Fruit fly (Drosophila melanogaster) whole organism, embryonic: ENCODE results near the gene Rpn10.
A peak's percentile ranks its signal among the peaks of the same experiment; 100 is the strongest.

Source experiments
- CG10366 ChIP-seq: fragments of 200-800 bp; sonication (Bioruptor generic); IDR thresholded peaks from 2 replicates; pipeline ENCODE4 v1.3.6; 2022; ENCODE audit warnings: missing biosample characterization, missing genetic modification characterization
- CG10979 ChIP-seq: fragments of 200-800 bp; sonication (Bioruptor generic); optimal IDR thresholded peaks from 2 replicates; lab custom pipeline; 2018; ENCODE audit warnings: missing biosample characterization, mild to moderate bottlenecking, missing genetic modification characterization, moderate library complexity
- CG11504 ChIP-seq: fragments of 200-800 bp; sonication (Bioruptor generic); optimal IDR thresholded peaks from 3 replicates; lab custom pipeline; 2019; ENCODE audit warnings: missing biosample characterization, mild to moderate bottlenecking, missing genetic modification characterization, moderate library complexity
- CG15073 ChIP-seq: fragments of 200-800 bp; sonication (Bioruptor generic); optimal IDR thresholded peaks from 2 replicates; lab custom pipeline; 2016; ENCODE audit warnings: missing biosample characterization, missing genetic modification characterization
- CG16779 ChIP-seq: fragments of 200-800 bp; sonication (Bioruptor generic); IDR thresholded peaks from 2 replicates; pipeline ENCODE4 v1.3.6; 2022; ENCODE audit warnings: missing biosample characterization, missing genetic modification characterization
- CG16813 ChIP-seq: fragments of 200-800 bp; sonication (Bioruptor generic); IDR thresholded peaks from 3 replicates; pipeline ENCODE4 v1.3.6; 2022; ENCODE audit warnings: missing biosample characterization, missing genetic modification characterization; ENCODE audit not compliant: partially characterized antibody
- CG16863 ChIP-seq: fragments of 200-800 bp; sonication (Bioruptor generic); optimal IDR thresholded peaks from 3 replicates; lab custom pipeline; 2016; ENCODE audit warnings: missing biosample characterization, missing genetic modification characterization
- CG17359 ChIP-seq: fragments of 200-800 bp; sonication (Bioruptor generic); optimal IDR thresholded peaks from 3 replicates; lab custom pipeline; 2018; ENCODE audit warnings: missing biosample characterization, mild to moderate bottlenecking, missing genetic modification characterization, moderate library complexity
- CG17568 ChIP-seq: fragments of 200-800 bp; sonication (Bioruptor generic); optimal IDR thresholded peaks from 2 replicates; lab custom pipeline; 2018; ENCODE audit warnings: missing biosample characterization, mild to moderate bottlenecking, missing genetic modification characterization, moderate library complexity
- CG18262 ChIP-seq: fragments of 200-800 bp; optimal IDR thresholded peaks from 3 replicates; lab custom pipeline; 2019; ENCODE audit warnings: missing biosample characterization, mild to moderate bottlenecking, missing genetic modification characterization, moderate library complexity
- CG2120 ChIP-seq: fragments of 200-800 bp; sonication (Bioruptor generic); optimal IDR thresholded peaks from 3 replicates; lab custom pipeline; 2016; ENCODE audit warnings: missing biosample characterization, missing genetic modification characterization
- CG2678 ChIP-seq: fragments of 200-800 bp; sonication (Bioruptor generic); optimal IDR thresholded peaks from 3 replicates; lab custom pipeline; 2019; ENCODE audit warnings: missing biosample characterization, mild to moderate bottlenecking, missing genetic modification characterization, moderate library complexity
- CG3163 ChIP-seq: fragments of 200-800 bp; sonication (Bioruptor generic); optimal IDR thresholded peaks from 3 replicates; lab custom pipeline; 2016; ENCODE audit warnings: missing biosample characterization, missing genetic modification characterization
- CG33213 ChIP-seq: fragments of 200-800 bp; sonication (Bioruptor generic); optimal IDR thresholded peaks from 3 replicates; lab custom pipeline; 2016; ENCODE audit warnings: missing biosample characterization, missing genetic modification characterization
- CG4328 ChIP-seq: fragments of 200-800 bp; sonication (Bioruptor generic); optimal IDR thresholded peaks from 3 replicates; lab custom pipeline; 2017; ENCODE audit warnings: missing biosample characterization, missing genetic modification reagents, missing genetic modification characterization
- CG5953 ChIP-seq: fragments of 200-800 bp; sonication (Bioruptor generic); IDR thresholded peaks from 2 replicates; pipeline ENCODE4 v1.3.6; 2022; ENCODE audit warnings: missing biosample characterization, missing genetic modification characterization
- CG6683 ChIP-seq: fragments of 200-800 bp; sonication (Bioruptor generic); optimal IDR thresholded peaks from 2 replicates; lab custom pipeline; 2017; ENCODE audit warnings: missing biosample characterization, mild to moderate bottlenecking, missing genetic modification characterization, missing genetic modification reagents
- CG8290 ChIP-seq, 3 experiments: fragments of 200-800 bp; sonication (Bioruptor generic); optimal IDR thresholded peaks; 2 replicates each; lab custom pipeline; 2016 to 2019; ENCODE audit warnings: missing biosample characterization in 3 of 3, missing genetic modification characterization in 3 of 3, mild to moderate bottlenecking in 2 of 3, moderate library complexity in 1 of 3
- CG9932 ChIP-seq: fragments of 200-800 bp; sonication (Bioruptor generic); IDR thresholded peaks from 2 replicates; pipeline ENCODE4 v1.3.6; 2022; ENCODE audit warnings: missing biosample characterization, missing genetic modification characterization
- Dbx ChIP-seq: fragments of 200-800 bp; sonication (Bioruptor generic); IDR thresholded peaks from 3 replicates; pipeline ENCODE4 v1.3.6; 2022; ENCODE audit warnings: missing biosample characterization, missing genetic modification characterization
- Drgx ChIP-seq: fragments of 200-800 bp; sonication (Bioruptor generic); IDR thresholded peaks from 2 replicates; pipeline ENCODE4 v1.3.6; 2022; ENCODE audit warnings: missing biosample characterization, missing genetic modification characterization
- E2f2 ChIP-seq: fragments of 200-800 bp; sonication (Bioruptor generic); IDR thresholded peaks from 2 replicates; pipeline ENCODE4 v1.3.6; 2022; ENCODE audit warnings: missing biosample characterization, missing genetic modification characterization
- Gsc ChIP-seq: fragments of 200-800 bp; sonication (Bioruptor generic); IDR thresholded peaks from 2 replicates; pipeline ENCODE4 v1.3.6; 2022; ENCODE audit warnings: missing biosample characterization, missing genetic modification characterization
- HLH4C ChIP-seq: fragments of 200-800 bp; sonication (Bioruptor generic); IDR thresholded peaks from 3 replicates; pipeline ENCODE4 v1.3.6; 2022; ENCODE audit warnings: missing biosample characterization, missing genetic modification characterization; ENCODE audit not compliant: partially characterized antibody
- HLHmδ ChIP-seq: fragments of 200-800 bp; sonication (Bioruptor generic); optimal IDR thresholded peaks from 2 replicates; lab custom pipeline; 2018; ENCODE audit warnings: missing biosample characterization, mild to moderate bottlenecking, missing genetic modification characterization, moderate library complexity
- Hr39 ChIP-seq: fragments of >200 bp; optimal IDR thresholded peaks from 2 replicates; lab custom pipeline; 2017
- Sox102F ChIP-seq: fragments of 200-800 bp; sonication (Bioruptor generic); optimal IDR thresholded peaks from 2 replicates; lab custom pipeline; 2018; ENCODE audit warnings: missing biosample characterization, mild to moderate bottlenecking, missing genetic modification characterization, moderate library complexity
- Sry-β ChIP-seq: fragments of 200-800 bp; sonication (Bioruptor generic); optimal IDR thresholded peaks from 2 replicates; lab custom pipeline; 2018; ENCODE audit warnings: missing biosample characterization, mild to moderate bottlenecking, missing genetic modification characterization, moderate library complexity
- ab ChIP-seq: fragments of 200-800 bp; sonication (Bioruptor generic); optimal IDR thresholded peaks from 2 replicates; lab custom pipeline; 2016; ENCODE audit warnings: missing biosample characterization, missing genetic modification characterization
- cas ChIP-seq: fragments of 200-800 bp; sonication (Bioruptor generic); IDR thresholded peaks from 2 replicates; pipeline ENCODE4 v1.3.6; 2022; ENCODE audit warnings: missing biosample characterization, missing genetic modification characterization
- cwo ChIP-seq: fragments of 200-800 bp; sonication (Bioruptor generic); optimal IDR thresholded peaks from 3 replicates; lab custom pipeline; 2017; ENCODE audit warnings: missing biosample characterization, missing genetic modification characterization, mild to moderate bottlenecking, moderate library complexity, missing genetic modification reagents
- fd102C ChIP-seq: fragments of 200-800 bp; sonication (Bioruptor generic); optimal IDR thresholded peaks from 2 replicates; lab custom pipeline; 2018; ENCODE audit warnings: missing biosample characterization, mild to moderate bottlenecking, missing genetic modification characterization, moderate library complexity
- fd3F ChIP-seq: fragments of 200-800 bp; sonication (Bioruptor generic); optimal IDR thresholded peaks from 2 replicates; lab custom pipeline; 2018; ENCODE audit warnings: missing biosample characterization, mild to moderate bottlenecking, missing genetic modification characterization, moderate library complexity
- fd64A ChIP-seq: fragments of 200-800 bp; sonication (Bioruptor generic); optimal IDR thresholded peaks from 3 replicates; lab custom pipeline; 2018; ENCODE audit warnings: missing biosample characterization, mild to moderate bottlenecking, missing genetic modification characterization
- h ChIP-seq: fragments of >200 bp; optimal IDR thresholded peaks from 2 replicates; lab custom pipeline; 2017
- kah ChIP-seq: fragments of 200-800 bp; sonication (Bioruptor generic); optimal IDR thresholded peaks from 2 replicates; lab custom pipeline; 2018; ENCODE audit warnings: missing biosample characterization, mild to moderate bottlenecking, missing genetic modification characterization
- lab ChIP-seq: fragments of 200-800 bp; sonication (Bioruptor generic); optimal IDR thresholded peaks from 3 replicates; lab custom pipeline; 2017; ENCODE audit warnings: missing biosample characterization, missing genetic modification characterization, mild to moderate bottlenecking, moderate library complexity, missing genetic modification reagents
- lola ChIP-seq, 3 experiments: fragments of >200 bp in 2 of 3; fragments of 200-800 bp in 1 of 3; sonication (Bioruptor generic) in 1 of 3; optimal IDR thresholded peaks; 2 replicates each; lab custom pipeline; 2017 to 2019; ENCODE audit warnings: missing biosample characterization in 3 of 3, missing genetic modification characterization in 3 of 3, mild to moderate bottlenecking in 1 of 3, moderate library complexity in 1 of 3
- lov ChIP-seq, 2 experiments: fragments of 200-800 bp in 1 of 2; fragments of >200 bp in 1 of 2; sonication (Bioruptor generic) in 1 of 2; IDR thresholded peaks in 1 of 2; optimal IDR thresholded peaks in 1 of 2; 2 replicates in 1 of 2; 3 replicates in 1 of 2; pipeline versions ENCODE4 v1.3.6 to Lab custom; 2017 to 2022; ENCODE audit warnings: missing biosample characterization in 1 of 2, missing genetic modification characterization in 1 of 2
- nom ChIP-seq: fragments of 200-800 bp; sonication (Bioruptor generic); optimal IDR thresholded peaks from 2 replicates; lab custom pipeline; 2017; ENCODE audit warnings: missing biosample characterization, missing genetic modification characterization, mild to moderate bottlenecking, moderate library complexity, missing genetic modification reagents
- run ChIP-seq: fragments of 200-800 bp; sonication (Bioruptor generic); optimal IDR thresholded peaks from 3 replicates; lab custom pipeline; 2018; ENCODE audit warnings: missing biosample characterization, mild to moderate bottlenecking, missing genetic modification characterization
- sc ChIP-seq, 3 experiments: fragments of >200 bp in 2 of 3; fragments of 200-800 bp in 1 of 3; sonication (Bioruptor generic) in 1 of 3; optimal IDR thresholded peaks; 2 replicates in 2 of 3; 3 replicates in 1 of 3; lab custom pipeline; 2017; ENCODE audit warnings: mild to moderate bottlenecking in 1 of 3, missing biosample characterization in 1 of 3, missing genetic modification characterization in 1 of 3, missing genetic modification reagents in 1 of 3
- slou ChIP-seq: fragments of 200-800 bp; sonication (Bioruptor generic); optimal IDR thresholded peaks from 3 replicates; lab custom pipeline; 2016; ENCODE audit warnings: missing biosample characterization, missing genetic modification characterization
- sna ChIP-seq: fragments of 200-800 bp; sonication (Bioruptor generic); IDR thresholded peaks from 2 replicates; pipeline ENCODE4 v1.3.6; 2022; ENCODE audit warnings: missing biosample characterization, missing genetic modification characterization; ENCODE audit not compliant: partially characterized antibody
- unpg ChIP-seq: fragments of 200-800 bp; sonication (Bioruptor generic); optimal IDR thresholded peaks from 3 replicates; lab custom pipeline; 2018; ENCODE audit warnings: missing biosample characterization, mild to moderate bottlenecking, missing genetic modification characterization, moderate library complexity
- wek ChIP-seq: fragments of 200-800 bp; sonication (Bioruptor generic); optimal IDR thresholded peaks from 3 replicates; lab custom pipeline; 2018; ENCODE audit warnings: missing biosample characterization, mild to moderate bottlenecking, missing genetic modification characterization, moderate library complexity
- zen ChIP-seq: fragments of 200-800 bp; sonication (Bioruptor generic); optimal IDR thresholded peaks from 3 replicates; lab custom pipeline; 2018; ENCODE audit warnings: missing biosample characterization, mild to moderate bottlenecking, missing genetic modification characterization, moderate library complexity

Rpn10 gene

dm6 chr3L:21496865-21497634 lies 39.8 kb upstream of the Rpn10 start, which contains the start of gene Hr78 (continued):
- TF ChIP-seq CG16813 (GFP tag; lab: Robert Waterston, UW) = no peak
- TF ChIP-seq CG5953 (GFP tag; lab: Robert Waterston, UW) = no peak
- no peak for TF ChIP-seq ab
- peak; percentile 91 for TF ChIP-seq CG18262
- TF ChIP-seq fd102C (GFP tag; lab: Kevin White, UChicago) = no peak
- TF ChIP-seq CG10979 (tag; lab: Kevin White, UChicago) = peak; percentile 85
- peak; percentile 29; the same call in 1 of the 2 replicates for TF ChIP-seq sna (GFP tag; lab: Robert Waterston, UW)
- no peak for TF ChIP-seq lov (optimal IDR thresholded peaks at IDR 0.05; lab: Kevin White, UChicago)
- 0 out of 3 replicates have a peak, but pooled peaks have one; percentile 54 for TF ChIP-seq lov (GFP tag; IDR thresholded peaks at IDR 0.05; lab: Robert Waterston, UW)
- TF ChIP-seq slou (GFP tag; lab: Kevin White, UChicago) = no peak
- no peak for TF ChIP-seq Sry-β (GFP tag; lab: Kevin White, UChicago)
- TF ChIP-seq Sox102F (GFP tag; lab: Kevin White, UChicago) = peak; percentile 81
- no peak for TF ChIP-seq CG16779 (GFP tag; lab: Robert Waterston, UW)
- TF ChIP-seq CG17359 (tag; lab: Kevin White, UChicago) = peak; percentile 82
- peak; percentile 44; the same call in 1 of the 2 replicates for TF ChIP-seq E2f2 (GFP tag; lab: Robert Waterston, UW)
- TF ChIP-seq fd3F (GFP tag; lab: Kevin White, UChicago) = peak; percentile 70
- peak; percentile 49 for TF ChIP-seq CG9932 (GFP tag; lab: Robert Waterston, UW)
- no peak for TF ChIP-seq CG15073 (GFP tag; lab: Kevin White, UChicago)
- no peak for TF ChIP-seq cas (GFP tag; lab: Robert Waterston, UW)
- TF ChIP-seq CG2120 (GFP tag; lab: Kevin White, UChicago) = peak; percentile 33
- peak; percentile 71 for TF ChIP-seq CG6683
- TF ChIP-seq CG11504 (tag; lab: Kevin White, UChicago) = no peak
- TF ChIP-seq Drgx (GFP tag; lab: Robert Waterston, UW) = peak; percentile 81
- peak; percentile 39 for TF ChIP-seq CG10366 (GFP tag; lab: Robert Waterston, UW)
- TF ChIP-seq CG17568 (GFP tag; lab: Kevin White, UChicago) = peak; percentile 76
- TF ChIP-seq zen (tag; lab: Kevin White, UChicago) = peak; percentile 65
- TF ChIP-seq run (tag; lab: Kevin White, UChicago) = peak; percentile 78
- no peak for TF ChIP-seq Hr39 (lab: Kevin White, UChicago)
- peak; percentile 86 for TF ChIP-seq unpg (GFP tag; lab: Kevin White, UChicago)
- TF ChIP-seq kah (GFP tag; lab: Kevin White, UChicago) = peak; percentile 97
- TF ChIP-seq Gsc (GFP tag; lab: Robert Waterston, UW) = no peak
- TF ChIP-seq HLHmδ (GFP tag; lab: Kevin White, UChicago) = no peak
- TF ChIP-seq wek = no peak
- peak; percentile 35 for TF ChIP-seq CG33213 (GFP tag; lab: Kevin White, UChicago)
- no peak for TF ChIP-seq CG8290 (GFP tag; optimal IDR thresholded peaks at IDR 0.05; lab: Kevin White, UChicago)
- TF ChIP-seq CG8290 (tag; optimal IDR thresholded peaks at IDR 0.05; lab: Kevin White, UChicago) = peak; percentile 3 to 38
- TF ChIP-seq CG2678 (tag; lab: Kevin White, UChicago) = peak; percentile 94
- TF ChIP-seq CG3163 (GFP tag; lab: Kevin White, UChicago) = no peak
- peak; percentile 91 for TF ChIP-seq lab (GFP tag; lab: Kevin White, UChicago)
- TF ChIP-seq h (lab: Kevin White, UChicago) = no peak
- TF ChIP-seq HLH4C (GFP tag; lab: Robert Waterston, UW) = no peak
- peak; percentile 84 for TF ChIP-seq cwo (GFP tag; lab: Kevin White, UChicago)
- no peak for TF ChIP-seq CG16863
- peak in 1 of 3 experiments; percentile 76 for TF ChIP-seq lola (GFP tag; optimal IDR thresholded peaks at IDR 0.05; lab: Kevin White, UChicago)
- TF ChIP-seq CG4328 (GFP tag; lab: Kevin White, UChicago) = peak; percentile 77
- peak; percentile 75 for TF ChIP-seq nom
- no peak for TF ChIP-seq sc (optimal IDR thresholded peaks at IDR 0.05; lab: Kevin White, UChicago)
- TF ChIP-seq sc (GFP tag; optimal IDR thresholded peaks at IDR 0.05; lab: Kevin White, UChicago) = peak; percentile 65
- TF ChIP-seq Dbx (GFP tag; lab: Robert Waterston, UW) = peak; percentile 39; the same call in 1 of the 3 replicates
- TF ChIP-seq fd64A (GFP tag; lab: Kevin White, UChicago) = peak; percentile 14
